Fruit fly (Drosophila melanogaster) whole organism, prepupa: ENCODE results near the gene fne.
A peak's percentile ranks its signal among the peaks of the same experiment; 100 is the strongest.

ENCODE experiments used
- CG11762 ChIP-seq: fragments of 200-800 bp; sonication (Bioruptor generic); optimal IDR thresholded peaks from 3 replicates; lab custom pipeline; 2016; ENCODE audit warnings: missing biosample characterization, missing genetic modification characterization; ENCODE audit not compliant: insufficient read depth
- CG15336 ChIP-seq: fragments of 200-800 bp; sonication (Bioruptor generic); IDR thresholded peaks from 2 replicates; pipeline ENCODE4 v1.3.6; 2022; ENCODE audit warnings: missing biosample characterization, missing genetic modification characterization
- CG1621 ChIP-seq: fragments of 200-800 bp; sonication (Bioruptor generic); optimal IDR thresholded peaks from 3 replicates; lab custom pipeline; 2018; ENCODE audit warnings: missing biosample characterization, mild to moderate bottlenecking, missing genetic modification characterization
- CG16779 ChIP-seq: fragments of 200-800 bp; sonication (Bioruptor generic); optimal IDR thresholded peaks from 3 replicates; lab custom pipeline; 2017; ENCODE audit warnings: missing biosample characterization, mild to moderate bottlenecking, missing genetic modification characterization
- CG6163 ChIP-seq: fragments of 200-800 bp; sonication (Bioruptor generic); IDR thresholded peaks from 3 replicates; pipeline ENCODE4 v1.3.6; 2022; ENCODE audit warnings: missing biosample characterization, missing genetic modification characterization
- CG6854 ChIP-seq: fragments of 200-800 bp; sonication (Bioruptor generic); optimal IDR thresholded peaks from 2 replicates; lab custom pipeline; 2017; ENCODE audit warnings: missing biosample characterization, mild to moderate bottlenecking, missing genetic modification characterization
- Gug ChIP-seq: fragments of 200-800 bp; sonication (Bioruptor generic); IDR thresholded peaks from 2 replicates; pipeline ENCODE4 v1.3.6; 2022; ENCODE audit warnings: missing biosample characterization, missing genetic modification characterization
- Hr38 ChIP-seq: sonication (Bioruptor generic); optimal IDR thresholded peaks from 2 replicates; lab custom pipeline; 2016; ENCODE audit warnings: missing biosample characterization, missing genetic modification characterization
- Hr39 ChIP-seq: fragments of 200-800 bp; sonication (Bioruptor generic); optimal IDR thresholded peaks from 2 replicates; lab custom pipeline; 2016; ENCODE audit warnings: missing biosample characterization, missing genetic modification characterization
- dsx ChIP-seq: fragments of 200-800 bp; optimal IDR thresholded peaks from 3 replicates; lab custom pipeline; 2019; ENCODE audit warnings: missing biosample characterization, mild to moderate bottlenecking, missing genetic modification characterization, moderate library complexity; ENCODE audit not compliant: poor library complexity, severe bottlenecking
- lz ChIP-seq: fragments of 200-800 bp; sonication (Bioruptor generic); optimal IDR thresholded peaks from 3 replicates; lab custom pipeline; 2016; ENCODE audit warnings: missing biosample characterization, missing genetic modification characterization
- net ChIP-seq: fragments of 200-800 bp; sonication (Bioruptor generic); optimal IDR thresholded peaks from 3 replicates; lab custom pipeline; 2016; ENCODE audit warnings: missing biosample characterization, missing genetic modification characterization
- salr ChIP-seq, 2 experiments: fragments of 200-800 bp; sonication (Bioruptor generic); optimal IDR thresholded peaks; 3 replicates each; lab custom pipeline; 2016 to 2018; ENCODE audit warnings: missing biosample characterization in 2 of 2, missing genetic modification characterization in 2 of 2, mild to moderate bottlenecking in 1 of 2

DNA sequence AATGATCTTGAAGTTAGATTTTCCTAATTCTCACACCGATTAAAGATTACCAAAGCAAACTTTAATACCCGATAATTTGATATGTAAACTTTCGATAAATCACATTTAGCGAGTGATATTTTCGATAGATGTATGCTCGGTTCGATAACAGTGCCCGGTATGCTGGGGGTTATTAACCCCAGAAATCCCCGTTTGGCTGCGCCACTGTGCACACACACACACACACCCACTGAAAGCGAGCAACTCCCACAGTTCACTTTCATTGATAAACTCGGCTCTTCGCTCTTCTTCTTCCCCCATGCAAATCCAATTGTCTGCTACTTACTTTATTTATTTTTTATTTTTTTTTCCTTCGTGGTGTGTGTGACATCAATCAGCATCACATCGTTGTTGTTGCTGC is 20.9 kb upstream of the fne start:
- TF ChIP-seq CG6163 (GFP tag; lab: Robert Waterston, UW) (peak; percentile 59; the same call in 2 of the 3 replicates), CG16779 (no peak), CG11762 (GFP tag; lab: Kevin White, UChicago) (no peak), lz (GFP tag; lab: Kevin White, UChicago) (no peak), dsx (GFP tag; lab: Kevin White, UChicago) (peak; percentile 1), Hr38 (no peak), CG15336 (GFP tag; lab: Robert Waterston, UW) (peak; percentile 23; the same call in 1 of the 2 replicates), salr (GFP tag; optimal IDR thresholded peaks at IDR 0.05; lab: Kevin White, UChicago) (no peak), net (GFP tag; lab: Kevin White, UChicago) (no peak), Gug (GFP tag; lab: Robert Waterston, UW) (peak; percentile 31), Hr39 (peak; percentile 23), CG6854 (GFP tag; lab: Kevin White, UChicago) (no peak), CG1621 (tag; lab: Kevin White, UChicago) (peak; percentile 25)
